Worm (Caenorhabditis elegans) whole organism, young adult: ENCODE data around the gene F01D5.1.

ENCODE experiments used
- B0035.1 ChIP-seq: sonication (generic microtip); optimal IDR thresholded peaks from 2 replicates; lab custom pipeline; 2016; ENCODE audit warnings: missing genetic modification characterization, mild to moderate bottlenecking, missing compliant biosample characterization, missing genotype, missing genetic modification reagents
- F49E8.2 ChIP-seq: sonication (generic microtip); optimal IDR thresholded peaks from 3 replicates; lab custom pipeline; 2017; ENCODE audit warnings: missing genetic modification characterization, mild to moderate bottlenecking, missing compliant biosample characterization, antibody characterized with exemption, moderate library complexity; ENCODE audit not compliant: insufficient read depth
- F57A8.1 ChIP-seq: fragments of 200-800 bp; sonication (Bioruptor generic); optimal IDR thresholded peaks from 2 replicates; lab custom pipeline; 2018; ENCODE audit warnings: mild to moderate bottlenecking, missing genetic modification characterization, moderate library complexity, missing compliant biosample characterization
- ama-1 ChIP-seq, 3 experiments: fragments of 150-350 bp in 1 of 3; sonication (generic microtip) in 2 of 3; optimal IDR thresholded peaks; 2 replicates each; lab custom pipeline; 2014 to 2018; ENCODE audit warnings: missing biosample characterization in 2 of 3, missing genetic modification characterization in 2 of 3, missing genetic modification reagents in 2 of 3
- athp-1 ChIP-seq: sonication (generic microtip); optimal IDR thresholded peaks from 2 replicates; lab custom pipeline; 2017; ENCODE audit warnings: mild to moderate bottlenecking, missing genetic modification characterization, missing compliant biosample characterization
- bed-1 ChIP-seq: fragments of 200-800 bp; sonication (Bioruptor generic); IDR thresholded peaks from 2 replicates; pipeline ENCODE4 v1.3.6; 2022; ENCODE audit warnings: missing genetic modification reagents, missing genetic modification characterization, missing compliant biosample characterization
- madf-8 ChIP-seq: fragments of 200-800 bp; sonication (Bioruptor generic); conservative IDR thresholded peaks from 2 replicates; pipeline ENCODE4 v1.3.6; 2022; ENCODE audit warnings: missing genetic modification reagents, missing genetic modification characterization, missing compliant biosample characterization
- snpc-1.3 ChIP-seq: sonication (generic microtip); optimal IDR thresholded peaks from 2 replicates; lab custom pipeline; 2017; ENCODE audit warnings: missing genetic modification characterization, mild to moderate bottlenecking, missing compliant biosample characterization, antibody characterized with exemption, moderate library complexity, missing genotype, missing genetic modification reagents; ENCODE audit not compliant: insufficient read depth

DNA sequence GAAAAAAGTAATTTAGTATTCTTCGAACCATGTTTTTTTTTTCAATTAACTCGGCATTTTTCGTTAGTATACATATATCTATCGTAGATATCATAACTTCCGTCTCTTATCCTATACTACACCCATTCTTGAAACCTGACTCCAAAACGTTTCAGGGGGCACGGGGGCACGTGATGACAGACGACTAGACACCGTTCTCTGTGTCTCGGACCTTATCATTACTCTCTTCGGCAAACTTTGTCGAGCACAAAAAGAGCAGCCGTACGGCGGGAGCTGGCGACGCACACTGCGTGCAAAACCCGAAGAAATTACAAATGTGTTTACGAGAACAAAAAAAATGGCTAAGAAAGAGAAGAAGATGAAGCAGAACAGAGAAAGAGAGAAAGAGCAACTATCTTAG, 46.8 kb upstream of the F01D5.1 start:
- no peak for TF ChIP-seq bed-1 (GFP tag; lab: Robert Waterston, UW)
- no peak for TF ChIP-seq F57A8.1 (GFP tag; lab: Kevin White, UChicago)
- TF ChIP-seq madf-8 (GFP tag; lab: Robert Waterston, UW): no peak
- no peak for TF ChIP-seq B0035.1 (tag; lab: Kevin White, UChicago)
- TF ChIP-seq snpc-1.3: no peak
- TF ChIP-seq F49E8.2: no peak
- TF ChIP-seq ama-1 (optimal IDR thresholded peaks at IDR 0.05; lab: Kevin White, UChicago): no peak
- TF ChIP-seq ama-1 (GFP tag; optimal IDR thresholded peaks at IDR 0.05; lab: Kevin White, UChicago): no peak
- TF ChIP-seq athp-1 (tag; lab: Kevin White, UChicago): no peak
